Fruit fly (Drosophila melanogaster) whole organism, embryonic: Measurements from ENCODE around the gene Rbbp5.

Source experiments
- Atf-2 ChIP-seq: fragments of 200-800 bp; sonication (Bioruptor generic); optimal IDR thresholded peaks from 2 replicates; lab custom pipeline; 2016; ENCODE audit warnings: missing biosample characterization, missing genetic modification characterization
- CG14667 ChIP-seq: fragments of 200-800 bp; sonication (Bioruptor generic); IDR thresholded peaks from 2 replicates; pipeline ENCODE4 v1.3.6; 2022; ENCODE audit warnings: missing biosample characterization, missing genetic modification characterization
- CG17802 ChIP-seq: fragments of 200-800 bp; sonication (Bioruptor generic); optimal IDR thresholded peaks from 2 replicates; lab custom pipeline; 2018; ENCODE audit warnings: missing biosample characterization, mild to moderate bottlenecking, missing genetic modification characterization, moderate library complexity
- CG4820 ChIP-seq: fragments of 200-800 bp; sonication (Bioruptor generic); optimal IDR thresholded peaks from 3 replicates; lab custom pipeline; 2016; ENCODE audit warnings: missing biosample characterization, missing genetic modification characterization
- CG9437 ChIP-seq: fragments of 200-800 bp; sonication (Bioruptor generic); optimal IDR thresholded peaks from 2 replicates; lab custom pipeline; 2018; ENCODE audit warnings: missing biosample characterization, mild to moderate bottlenecking, missing genetic modification characterization
- Dbx ChIP-seq: fragments of 200-800 bp; sonication (Bioruptor generic); IDR thresholded peaks from 3 replicates; pipeline ENCODE4 v1.3.6; 2022; ENCODE audit warnings: missing biosample characterization, missing genetic modification characterization
- Ravus ChIP-seq: fragments of 200-800 bp; sonication (Bioruptor generic); IDR thresholded peaks from 2 replicates; pipeline ENCODE4 v1.3.6; 2022; ENCODE audit warnings: missing biosample characterization, missing genetic modification characterization
- fd64A ChIP-seq: fragments of 200-800 bp; sonication (Bioruptor generic); optimal IDR thresholded peaks from 3 replicates; lab custom pipeline; 2018; ENCODE audit warnings: missing biosample characterization, mild to moderate bottlenecking, missing genetic modification characterization
- prd ChIP-seq, 3 experiments: fragments of >200 bp in 2 of 3; fragments of 200-800 bp in 1 of 3; sonication (Bioruptor generic) in 1 of 3; optimal IDR thresholded peaks in 2 of 3; IDR thresholded peaks in 1 of 3; 2 replicates in 2 of 3; 3 replicates in 1 of 3; pipeline versions ENCODE4 v1.3.6 to Lab custom; 2017 to 2022; ENCODE audit warnings: missing biosample characterization in 1 of 3, missing genetic modification characterization in 1 of 3
- psq ChIP-seq: fragments of 200-800 bp; sonication (Bioruptor generic); optimal IDR thresholded peaks from 2 replicates; lab custom pipeline; 2017; ENCODE audit warnings: missing biosample characterization, missing genetic modification characterization
- pum ChIP-seq: fragments of 200-800 bp; sonication (Bioruptor generic); optimal IDR thresholded peaks from 2 replicates; lab custom pipeline; 2016; ENCODE audit warnings: missing biosample characterization, missing genetic modification characterization

DNA sequence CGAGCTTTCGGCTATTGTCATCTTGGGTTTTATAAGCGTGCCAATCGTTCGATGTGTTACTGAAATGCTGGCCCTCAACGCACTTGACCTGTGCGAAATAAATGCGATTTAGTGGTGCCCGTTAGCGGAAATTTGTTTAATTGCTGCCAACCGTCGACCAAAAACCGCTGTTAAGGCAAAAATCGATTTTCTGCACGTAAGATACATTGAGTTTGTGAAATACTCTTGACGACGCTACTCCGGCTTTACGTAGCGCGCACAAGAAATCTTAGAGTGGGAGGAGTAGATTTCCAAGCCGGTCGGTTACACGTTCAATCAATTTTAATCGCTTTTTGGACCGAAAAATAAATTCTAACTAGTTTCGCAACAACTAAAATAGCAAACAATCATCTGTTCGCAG, 27.7 kb upstream of the Rbbp5 start:
- TF ChIP-seq Ravus = no peak
- TF ChIP-seq CG17802 (tag; lab: Kevin White, UChicago) = no peak
- no peak for TF ChIP-seq fd64A
- no peak for TF ChIP-seq pum (GFP tag; lab: Kevin White, UChicago)
- TF ChIP-seq CG9437 (GFP tag; lab: Kevin White, UChicago) = no peak
- no peak for TF ChIP-seq Atf-2 (GFP tag; lab: Kevin White, UChicago)
- TF ChIP-seq prd (optimal IDR thresholded peaks at IDR 0.05; lab: Kevin White, UChicago) = no peak
- no peak for TF ChIP-seq prd (GFP tag; IDR thresholded peaks at IDR 0.05; lab: Robert Waterston, UW)
- no peak for TF ChIP-seq CG14667 (GFP tag; lab: Robert Waterston, UW)
- TF ChIP-seq CG4820 = no peak
- TF ChIP-seq psq (GFP tag; lab: Kevin White, UChicago) = no peak
- no peak for TF ChIP-seq Dbx
